Fruit fly (Drosophila melanogaster): ENCODE results near the gene ssh.

The ssh gene

dm6 chr3R:24974762-24975432, 30.1 kb upstream of the ssh start:
- TF ChIP-seq CG5204 (GFP tag; optimal IDR thresholded peaks at IDR 0.05), result no peak
- no peak for TF ChIP-seq Crg-1 (GFP tag; optimal IDR thresholded peaks at IDR 0.05)
- TF ChIP-seq ovo (GFP tag; optimal IDR thresholded peaks at IDR 0.05), result no peak
- TF ChIP-seq Mnt (GFP tag; optimal IDR thresholded peaks at IDR 0.05), result no peak
- no peak for TF ChIP-seq CG7045 (GFP tag; optimal IDR thresholded peaks at IDR 0.05)
- no peak for TF ChIP-seq Clk (GFP tag; optimal IDR thresholded peaks at IDR 0.05)
- no peak for TF ChIP-seq CG33017 (tag; optimal IDR thresholded peaks at IDR 0.05)
- no peak for TF ChIP-seq cnc (optimal IDR thresholded peaks at IDR 0.05)
- TF ChIP-seq cic (GFP tag; optimal IDR thresholded peaks at IDR 0.05), result no peak
- no peak for TF ChIP-seq CG14711 (tag; optimal IDR thresholded peaks at IDR 0.05)
- no peak for TF ChIP-seq CG11617 (GFP tag; optimal IDR thresholded peaks at IDR 0.05)

dm6 chr3R:24970323-24971067, 25.7 kb upstream of the ssh start:
- TF ChIP-seq ovo (GFP tag; optimal IDR thresholded peaks at IDR 0.05), result no peak
- TF ChIP-seq CG12768 (GFP tag; optimal IDR thresholded peaks at IDR 0.05), result no peak
- no peak for TF ChIP-seq Hr96 (GFP tag; optimal IDR thresholded peaks at IDR 0.05)
- TF ChIP-seq CG11617 (GFP tag; optimal IDR thresholded peaks at IDR 0.05), result no peak
- TF ChIP-seq cnc (optimal IDR thresholded peaks at IDR 0.05), result no peak
- TF ChIP-seq CG1620 (GFP tag; optimal IDR thresholded peaks at IDR 0.05), result no peak
- no peak for TF ChIP-seq CG7045 (GFP tag; optimal IDR thresholded peaks at IDR 0.05)
- TF ChIP-seq CG5204 (GFP tag; optimal IDR thresholded peaks at IDR 0.05), result no peak
- no peak for TF ChIP-seq kay (GFP tag; ENCODE audit: borderline replicate concordance)
- TF ChIP-seq cic (GFP tag; optimal IDR thresholded peaks at IDR 0.05), result no peak
- no peak for TF ChIP-seq pad (GFP tag; optimal IDR thresholded peaks at IDR 0.05)
- TF ChIP-seq tj (GFP tag; optimal IDR thresholded peaks at IDR 0.05), result no peak
- no peak for TF ChIP-seq Mnt (GFP tag; optimal IDR thresholded peaks at IDR 0.05)
- no peak for TF ChIP-seq Crg-1 (GFP tag; optimal IDR thresholded peaks at IDR 0.05)
- TF ChIP-seq bab1 (GFP tag; optimal IDR thresholded peaks at IDR 0.05), result no peak

- TF ChIP-seq CG14711 (tag; optimal IDR thresholded peaks at IDR 0.05), result no peak
- TF ChIP-seq cic (GFP tag; optimal IDR thresholded peaks at IDR 0.05), result no peak
- TF ChIP-seq tj (GFP tag; optimal IDR thresholded peaks at IDR 0.05), result no peak
- TF ChIP-seq CG7045 (GFP tag; optimal IDR thresholded peaks at IDR 0.05), result no peak
- TF ChIP-seq CG12768 (GFP tag; optimal IDR thresholded peaks at IDR 0.05), result no peak
- TF ChIP-seq CG11617 (GFP tag; optimal IDR thresholded peaks at IDR 0.05), result no peak
- TF ChIP-seq ovo (GFP tag; optimal IDR thresholded peaks at IDR 0.05), result no peak
- TF ChIP-seq Clk (GFP tag; optimal IDR thresholded peaks at IDR 0.05), result no peak
- TF ChIP-seq CG5204 (GFP tag; optimal IDR thresholded peaks at IDR 0.05), result no peak
These were observed 24.1 kb upstream of the ssh start for dm6 chr3R:24968888-24969287.

- TF ChIP-seq CG11617 (GFP tag; optimal IDR thresholded peaks at IDR 0.05) (no peak), kay (GFP tag; ENCODE audit: borderline replicate concordance) (no peak), CG5204 (GFP tag; optimal IDR thresholded peaks at IDR 0.05) (no peak), CG1620 (GFP tag; optimal IDR thresholded peaks at IDR 0.05) (no peak), toe (GFP tag; optimal IDR thresholded peaks at IDR 0.05) (no peak), CG7101 (tag; optimal IDR thresholded peaks at IDR 0.05) (no peak), Mnt (GFP tag; optimal IDR thresholded peaks at IDR 0.05) (no peak), bab1 (GFP tag; optimal IDR thresholded peaks at IDR 0.05) (no peak), Hr96 (GFP tag; optimal IDR thresholded peaks at IDR 0.05) (no peak), cnc (optimal IDR thresholded peaks at IDR 0.05) (no peak), ovo (GFP tag; optimal IDR thresholded peaks at IDR 0.05) (no peak), CG12768 (GFP tag; optimal IDR thresholded peaks at IDR 0.05) (no peak), CG7045 (GFP tag; optimal IDR thresholded peaks at IDR 0.05) (no peak), Clk (GFP tag; optimal IDR thresholded peaks at IDR 0.05) (no peak), Crg-1 (GFP tag; optimal IDR thresholded peaks at IDR 0.05) (no peak), pad (GFP tag; optimal IDR thresholded peaks at IDR 0.05) (no peak), CG33017 (tag; optimal IDR thresholded peaks at IDR 0.05) (no peak), CG14711 (tag; optimal IDR thresholded peaks at IDR 0.05) (no peak), tj (GFP tag; optimal IDR thresholded peaks at IDR 0.05) (no peak), cic (GFP tag; optimal IDR thresholded peaks at IDR 0.05) (no peak)
These were observed 23.3 kb upstream of the ssh start for dm6 chr3R:24968015-24968414.

- TF ChIP-seq Mnt (GFP tag; optimal IDR thresholded peaks at IDR 0.05), result no peak
- no peak for TF ChIP-seq bab1 (GFP tag; optimal IDR thresholded peaks at IDR 0.05)
- no peak for TF ChIP-seq kay (GFP tag; ENCODE audit: borderline replicate concordance)
- TF ChIP-seq CG7101 (tag; optimal IDR thresholded peaks at IDR 0.05), result no peak
- no peak for TF ChIP-seq CG1620 (GFP tag; optimal IDR thresholded peaks at IDR 0.05)
These were observed 21.8 kb upstream of the ssh start for dm6 chr3R:24966578-24966977.

- TF ChIP-seq CG1620 (GFP tag; optimal IDR thresholded peaks at IDR 0.05), result no peak
- TF ChIP-seq tj (GFP tag; optimal IDR thresholded peaks at IDR 0.05), result no peak
- no peak for TF ChIP-seq CG14711 (tag; optimal IDR thresholded peaks at IDR 0.05)
- no peak for TF ChIP-seq Crg-1 (GFP tag; optimal IDR thresholded peaks at IDR 0.05)
- TF ChIP-seq CG7045 (GFP tag; optimal IDR thresholded peaks at IDR 0.05), result no peak
- no peak for TF ChIP-seq CG33017 (tag; optimal IDR thresholded peaks at IDR 0.05)
- TF ChIP-seq bab1 (GFP tag; optimal IDR thresholded peaks at IDR 0.05), result no peak
- TF ChIP-seq CG7101 (tag; optimal IDR thresholded peaks at IDR 0.05), result no peak
- TF ChIP-seq CG12768 (GFP tag; optimal IDR thresholded peaks at IDR 0.05), result no peak
- TF ChIP-seq CG11617 (GFP tag; optimal IDR thresholded peaks at IDR 0.05), result no peak
- no peak for TF ChIP-seq Clk (GFP tag; optimal IDR thresholded peaks at IDR 0.05)
- TF ChIP-seq Hr96 (GFP tag; optimal IDR thresholded peaks at IDR 0.05), result no peak
- TF ChIP-seq cnc (optimal IDR thresholded peaks at IDR 0.05), result no peak
- TF ChIP-seq pad (GFP tag; optimal IDR thresholded peaks at IDR 0.05), result no peak
- TF ChIP-seq toe (GFP tag; optimal IDR thresholded peaks at IDR 0.05), result no peak
These were observed 20.6 kb upstream of the ssh start for dm6 chr3R:24965403-24965802.
